Fruit fly (Drosophila melanogaster) whole organism, embryonic: ENCODE data around the gene Atf3.
A peak's percentile ranks its signal among the peaks of the same experiment; 100 is the strongest.

Experiments
- Antp ChIP-seq: fragments of 200-800 bp; sonication (Bioruptor generic); optimal IDR thresholded peaks from 3 replicates; lab custom pipeline; 2016; ENCODE audit warnings: missing biosample characterization, missing genetic modification characterization
- Atf3 ChIP-seq: fragments of 200-800 bp; sonication (Bioruptor generic); optimal IDR thresholded peaks from 3 replicates; lab custom pipeline; 2016; ENCODE audit warnings: missing biosample characterization, missing genetic modification characterization
- Bgb ChIP-seq: fragments of 200-800 bp; sonication (Bioruptor generic); IDR thresholded peaks from 2 replicates; pipeline ENCODE4 v1.3.6; 2022; ENCODE audit warnings: missing biosample characterization, missing genetic modification characterization; ENCODE audit not compliant: partially characterized antibody
- Blimp-1 ChIP-seq: fragments of 200-800 bp; sonication (Bioruptor generic); optimal IDR thresholded peaks from 3 replicates; lab custom pipeline; 2018; ENCODE audit warnings: missing biosample characterization, missing genetic modification characterization, mild to moderate bottlenecking, moderate library complexity, missing genetic modification reagents
- CG10147 ChIP-seq: fragments of 200-800 bp; sonication (Bioruptor generic); optimal IDR thresholded peaks from 2 replicates; lab custom pipeline; 2019; ENCODE audit warnings: missing biosample characterization, mild to moderate bottlenecking, missing genetic modification characterization, moderate library complexity
- CG12391 ChIP-seq: fragments of 200-800 bp; sonication (Bioruptor generic); optimal IDR thresholded peaks from 3 replicates; lab custom pipeline; 2018; ENCODE audit warnings: missing biosample characterization, mild to moderate bottlenecking, missing genetic modification characterization, moderate library complexity
- CG13775 ChIP-seq: fragments of 200-800 bp; sonication (Bioruptor generic); optimal IDR thresholded peaks from 3 replicates; lab custom pipeline; 2017; ENCODE audit warnings: missing biosample characterization, mild to moderate bottlenecking, missing genetic modification characterization
- CG14441 ChIP-seq: fragments of 200-800 bp; sonication (Bioruptor generic); IDR thresholded peaks from 2 replicates; pipeline ENCODE4 v1.3.6; 2022; ENCODE audit warnings: missing biosample characterization, missing genetic modification characterization
- CG1603 ChIP-seq: fragments of 200-800 bp; sonication (Bioruptor generic); optimal IDR thresholded peaks from 2 replicates; lab custom pipeline; 2019; ENCODE audit warnings: missing biosample characterization, mild to moderate bottlenecking, missing genetic modification characterization, moderate library complexity
- CG16863 ChIP-seq: fragments of 200-800 bp; sonication (Bioruptor generic); optimal IDR thresholded peaks from 3 replicates; lab custom pipeline; 2016; ENCODE audit warnings: missing biosample characterization, missing genetic modification characterization
- CG17385 ChIP-seq: fragments of 200-800 bp; sonication (Bioruptor generic); optimal IDR thresholded peaks from 3 replicates; lab custom pipeline; 2018; ENCODE audit warnings: missing biosample characterization, mild to moderate bottlenecking, missing genetic modification characterization
- CG2678 ChIP-seq: fragments of 200-800 bp; sonication (Bioruptor generic); optimal IDR thresholded peaks from 3 replicates; lab custom pipeline; 2019; ENCODE audit warnings: missing biosample characterization, mild to moderate bottlenecking, missing genetic modification characterization, moderate library complexity
- CG3726 ChIP-seq: fragments of 200-800 bp; sonication (Bioruptor generic); IDR thresholded peaks from 3 replicates; pipeline ENCODE4, ENCODE4 v1.3.6; 2022; ENCODE audit warnings: missing biosample characterization, missing genetic modification characterization
- CG4424 ChIP-seq: fragments of 200-800 bp; sonication (Bioruptor generic); optimal IDR thresholded peaks from 3 replicates; lab custom pipeline; 2016; ENCODE audit warnings: missing biosample characterization, missing genetic modification characterization
- CG6765 ChIP-seq: fragments of 200-800 bp; sonication (Bioruptor generic); optimal IDR thresholded peaks from 3 replicates; lab custom pipeline; 2017; ENCODE audit warnings: missing biosample characterization, mild to moderate bottlenecking, missing genetic modification characterization
- CG6813 ChIP-seq: fragments of 200-800 bp; sonication (Bioruptor generic); optimal IDR thresholded peaks from 2 replicates; lab custom pipeline; 2017; ENCODE audit warnings: missing biosample characterization, missing genetic modification characterization, mild to moderate bottlenecking, moderate library complexity, missing genetic modification reagents
- CG8924 ChIP-seq: fragments of 200-800 bp; optimal IDR thresholded peaks from 3 replicates; lab custom pipeline; 2019; ENCODE audit warnings: missing biosample characterization, mild to moderate bottlenecking, missing genetic modification characterization, moderate library complexity
- D19A ChIP-seq: fragments of 200-800 bp; optimal IDR thresholded peaks from 3 replicates; lab custom pipeline; 2019; ENCODE audit warnings: missing biosample characterization, mild to moderate bottlenecking, missing genetic modification characterization, moderate library complexity
- Ets65A ChIP-seq: fragments of 200-800 bp; sonication (Bioruptor generic); peaks from one replicate; lab custom pipeline; 2016; ENCODE audit warnings: missing biosample characterization, missing genetic modification characterization
- Gug ChIP-seq: fragments of 200-800 bp; sonication (Bioruptor generic); IDR thresholded peaks from 4 replicates; pipeline ENCODE4 v1.3.6; 2022; ENCODE audit warnings: missing biosample characterization, missing genetic modification characterization
- HLH54F ChIP-seq: fragments of 200-800 bp; sonication (Bioruptor generic); optimal IDR thresholded peaks from 3 replicates; lab custom pipeline; 2016; ENCODE audit warnings: missing biosample characterization, missing genetic modification characterization
- Med ChIP-seq: fragments of 200-800 bp; sonication (Bioruptor generic); peaks from one replicate; lab custom pipeline; 2016; ENCODE audit warnings: missing biosample characterization, missing genetic modification characterization, mild to moderate bottlenecking, inconsistent platforms, moderate library complexity
- Meics ChIP-seq: fragments of 200-800 bp; sonication (Bioruptor generic); optimal IDR thresholded peaks from 2 replicates; lab custom pipeline; 2017; ENCODE audit warnings: missing biosample characterization, mild to moderate bottlenecking, missing genetic modification characterization
- Pdp1 ChIP-seq, 2 experiments: fragments of 200-800 bp; sonication (Bioruptor generic); optimal IDR thresholded peaks; 3 replicates each; lab custom pipeline; 2016; ENCODE audit warnings: missing biosample characterization in 2 of 2, missing genetic modification characterization in 2 of 2, mild to moderate bottlenecking in 1 of 2, moderate library complexity in 1 of 2
- Sox102F ChIP-seq: fragments of 200-800 bp; sonication (Bioruptor generic); optimal IDR thresholded peaks from 2 replicates; lab custom pipeline; 2018; ENCODE audit warnings: missing biosample characterization, mild to moderate bottlenecking, missing genetic modification characterization, moderate library complexity
- Sry-β ChIP-seq: fragments of 200-800 bp; sonication (Bioruptor generic); optimal IDR thresholded peaks from 2 replicates; lab custom pipeline; 2018; ENCODE audit warnings: missing biosample characterization, mild to moderate bottlenecking, missing genetic modification characterization, moderate library complexity
- Xbp1 ChIP-seq: fragments of 200-800 bp; sonication (Bioruptor generic); optimal IDR thresholded peaks from 3 replicates; lab custom pipeline; 2016; ENCODE audit warnings: missing biosample characterization, mild to moderate bottlenecking, missing genetic modification characterization
- az2 ChIP-seq: fragments of 200-800 bp; sonication (Bioruptor generic); optimal IDR thresholded peaks from 3 replicates; lab custom pipeline; 2016; ENCODE audit warnings: missing biosample characterization, missing genetic modification characterization
- bsh ChIP-seq, 2 experiments: fragments of 200-800 bp; sonication (Bioruptor generic); optimal IDR thresholded peaks; 2 replicates each; lab custom pipeline; 2017 to 2018; ENCODE audit warnings: mild to moderate bottlenecking in 2 of 2, missing biosample characterization in 2 of 2, missing genetic modification characterization in 2 of 2, moderate library complexity in 1 of 2
- btn ChIP-seq: fragments of 200-800 bp; sonication (Bioruptor generic); optimal IDR thresholded peaks from 2 replicates; lab custom pipeline; 2016; ENCODE audit warnings: missing biosample characterization, missing genetic modification characterization
- chinmo ChIP-seq: fragments of 200-800 bp; sonication (Bioruptor generic); IDR thresholded peaks from 4 replicates; pipeline ENCODE4 v1.3.6; 2022; ENCODE audit warnings: missing biosample characterization, missing genetic modification characterization; ENCODE audit not compliant: partially characterized antibody
- dmrt11E ChIP-seq: fragments of 200-800 bp; sonication (Bioruptor generic); optimal IDR thresholded peaks from 3 replicates; lab custom pipeline; 2018; ENCODE audit warnings: missing biosample characterization, mild to moderate bottlenecking, missing genetic modification characterization, moderate library complexity
- dpn ChIP-seq, 2 experiments: fragments of 200-800 bp; sonication (Bioruptor generic); optimal IDR thresholded peaks; 3 replicates each; lab custom pipeline; 2016; ENCODE audit warnings: missing biosample characterization in 2 of 2, missing genetic modification characterization in 2 of 2
- gem ChIP-seq: fragments of 200-800 bp; sonication (Bioruptor generic); optimal IDR thresholded peaks from 2 replicates; lab custom pipeline; 2019; ENCODE audit warnings: missing biosample characterization, mild to moderate bottlenecking, missing genetic modification characterization, moderate library complexity
- grau ChIP-seq: fragments of 200-800 bp; optimal IDR thresholded peaks from 3 replicates; lab custom pipeline; 2019; ENCODE audit warnings: missing biosample characterization, mild to moderate bottlenecking, missing genetic modification characterization, moderate library complexity
- gt ChIP-seq: fragments of 200-800 bp; sonication (Bioruptor generic); IDR thresholded peaks from 2 replicates; pipeline ENCODE4 v1.3.6; 2022; ENCODE audit warnings: missing biosample characterization, missing genetic modification characterization
- hbn ChIP-seq: fragments of 200-800 bp; sonication (Bioruptor generic); IDR thresholded peaks from 2 replicates; pipeline ENCODE4 v1.3.6; 2022; ENCODE audit warnings: missing biosample characterization, missing genetic modification characterization; ENCODE audit not compliant: partially characterized antibody
- ind ChIP-seq: fragments of 200-800 bp; sonication (Bioruptor generic); optimal IDR thresholded peaks from 3 replicates; lab custom pipeline; 2016; ENCODE audit warnings: missing biosample characterization, missing genetic modification characterization
- lmd ChIP-seq: fragments of 200-800 bp; sonication (Bioruptor generic); IDR thresholded peaks from 2 replicates; pipeline ENCODE4 v1.3.6; 2022; ENCODE audit warnings: missing biosample characterization, missing genetic modification characterization
- nmo ChIP-seq: fragments of 200-800 bp; sonication (Bioruptor generic); optimal IDR thresholded peaks from 2 replicates; lab custom pipeline; 2018; ENCODE audit warnings: missing biosample characterization, mild to moderate bottlenecking, missing genetic modification characterization, moderate library complexity
- oc ChIP-seq: fragments of 200-800 bp; sonication (Bioruptor generic); optimal IDR thresholded peaks from 2 replicates; lab custom pipeline; 2018; ENCODE audit warnings: missing biosample characterization, mild to moderate bottlenecking, missing genetic modification characterization, moderate library complexity
- onecut ChIP-seq: fragments of 200-800 bp; sonication (Bioruptor generic); IDR thresholded peaks from 2 replicates; pipeline ENCODE4 v1.3.6; 2022; ENCODE audit warnings: missing biosample characterization, missing genetic modification characterization
- pho ChIP-seq: fragments of 200-800 bp; sonication (Bioruptor generic); optimal IDR thresholded peaks from 2 replicates; lab custom pipeline; 2016; ENCODE audit warnings: missing biosample characterization, missing genetic modification characterization
- phol ChIP-seq: fragments of 200-800 bp; sonication (Bioruptor generic); optimal IDR thresholded peaks from 3 replicates; lab custom pipeline; 2018; ENCODE audit warnings: missing biosample characterization, mild to moderate bottlenecking, missing genetic modification characterization, moderate library complexity
- prd ChIP-seq, 3 experiments: fragments of >200 bp in 2 of 3; fragments of 200-800 bp in 1 of 3; sonication (Bioruptor generic) in 1 of 3; optimal IDR thresholded peaks in 2 of 3; IDR thresholded peaks in 1 of 3; 2 replicates in 2 of 3; 3 replicates in 1 of 3; pipeline versions ENCODE4 v1.3.6 to Lab custom; 2017 to 2022; ENCODE audit warnings: missing biosample characterization in 1 of 3, missing genetic modification characterization in 1 of 3
- rib ChIP-seq: fragments of 200-800 bp; sonication (Bioruptor generic); IDR thresholded peaks from 2 replicates; pipeline ENCODE4 v1.3.6; 2022; ENCODE audit warnings: missing biosample characterization, missing genetic modification characterization
- salm ChIP-seq: fragments of 200-800 bp; sonication (Bioruptor generic); optimal IDR thresholded peaks from 2 replicates; lab custom pipeline; 2018; ENCODE audit warnings: missing biosample characterization, mild to moderate bottlenecking, missing genetic modification characterization
- stwl ChIP-seq: fragments of 200-800 bp; sonication (Bioruptor generic); optimal IDR thresholded peaks from 3 replicates; lab custom pipeline; 2018; ENCODE audit warnings: missing biosample characterization, mild to moderate bottlenecking, missing genetic modification characterization, moderate library complexity
- unpg ChIP-seq: fragments of 200-800 bp; sonication (Bioruptor generic); optimal IDR thresholded peaks from 3 replicates; lab custom pipeline; 2018; ENCODE audit warnings: missing biosample characterization, mild to moderate bottlenecking, missing genetic modification characterization, moderate library complexity

Gene Atf3

dm6 chrX:1256131-1256530 lies 19.0 kb downstream of the Atf3 start:
- TF ChIP-seq Antp (GFP tag; lab: Kevin White, UChicago) = no peak
- no peak for TF ChIP-seq Atf3
- no peak for TF ChIP-seq CG6765 (GFP tag; lab: Kevin White, UChicago)
- TF ChIP-seq rib (GFP tag; lab: Robert Waterston, UW) = no peak
- TF ChIP-seq az2 (GFP tag; lab: Kevin White, UChicago) = no peak
- TF ChIP-seq CG13775 (GFP tag; lab: Kevin White, UChicago) = no peak
- TF ChIP-seq CG2678 (tag; lab: Kevin White, UChicago) = peak; percentile 44
- peak; percentile 15 for TF ChIP-seq ind
- TF ChIP-seq CG6813 = no peak
- TF ChIP-seq unpg = peak; percentile 1
- TF ChIP-seq chinmo (GFP tag; lab: Robert Waterston, UW) = no peak
- TF ChIP-seq CG17385 (GFP tag; lab: Kevin White, UChicago) = no peak
- peak; percentile 8 for TF ChIP-seq Xbp1
- TF ChIP-seq Meics (GFP tag; lab: Kevin White, UChicago) = peak; percentile 7
- no peak for TF ChIP-seq prd (optimal IDR thresholded peaks at IDR 0.05; lab: Kevin White, UChicago)
- TF ChIP-seq prd (GFP tag; IDR thresholded peaks at IDR 0.05; lab: Robert Waterston, UW) = 0 out of 3 replicates have a peak, but pooled peaks have one; percentile 4
- no peak for TF ChIP-seq dmrt11E
- no peak for TF ChIP-seq CG3726 (GFP tag; lab: Robert Waterston, UW)
- TF ChIP-seq HLH54F (GFP tag; lab: Kevin White, UChicago) = no peak
- TF ChIP-seq bsh (GFP tag; optimal IDR thresholded peaks at IDR 0.05; lab: Kevin White, UChicago) = peak in 1 of 2 experiments; percentile 2
- TF ChIP-seq CG4424 (GFP tag; lab: Kevin White, UChicago) = no peak
- TF ChIP-seq Sry-β = no peak
- TF ChIP-seq CG8924 (tag; lab: Kevin White, UChicago) = peak; percentile 2
- TF ChIP-seq Med (GFP tag; lab: Kevin White, UChicago) = peak; percentile 76
- TF ChIP-seq CG1603 (tag; lab: Kevin White, UChicago) = peak; percentile 21
- TF ChIP-seq gem = peak; percentile 41
- TF ChIP-seq CG10147 = no peak
- no peak for TF ChIP-seq dpn (GFP tag; optimal IDR thresholded peaks at IDR 0.05; lab: Kevin White, UChicago)
- no peak for TF ChIP-seq onecut (GFP tag; lab: Robert Waterston, UW)
- TF ChIP-seq Pdp1 (GFP tag; optimal IDR thresholded peaks at IDR 0.05; lab: Kevin White, UChicago) = peak in 1 of 2 experiments; percentile 14
- no peak for TF ChIP-seq stwl (tag; lab: Kevin White, UChicago)
- no peak for TF ChIP-seq Gug (GFP tag; lab: Robert Waterston, UW)
- TF ChIP-seq phol (tag; lab: Kevin White, UChicago) = peak; percentile 30
- TF ChIP-seq CG14441 = no peak
- peak; percentile 11 for TF ChIP-seq nmo
- no peak for TF ChIP-seq oc (tag; lab: Kevin White, UChicago)
- TF ChIP-seq gt (GFP tag; lab: Robert Waterston, UW) = no peak
- no peak for TF ChIP-seq pho (GFP tag; lab: Kevin White, UChicago)
- peak; percentile 8 for TF ChIP-seq CG12391 (tag; lab: Kevin White, UChicago)
- peak; percentile 79 for TF ChIP-seq Ets65A (GFP tag; lab: Kevin White, UChicago)
- no peak for TF ChIP-seq salm (tag; lab: Kevin White, UChicago)
- no peak for TF ChIP-seq Bgb (GFP tag; lab: Robert Waterston, UW)
- peak; percentile 3 for TF ChIP-seq Blimp-1 (GFP tag; lab: Kevin White, UChicago)
- no peak for TF ChIP-seq hbn (GFP tag; lab: Robert Waterston, UW)
- peak; percentile 29 for TF ChIP-seq grau (tag; lab: Kevin White, UChicago)
- TF ChIP-seq CG16863 (GFP tag; lab: Kevin White, UChicago) = no peak
- no peak for TF ChIP-seq btn (GFP tag; lab: Kevin White, UChicago)
- TF ChIP-seq D19A (tag; lab: Kevin White, UChicago) = peak; percentile 89
- peak; percentile 35 for TF ChIP-seq Sox102F
- TF ChIP-seq lmd (GFP tag; lab: Robert Waterston, UW) = peak; percentile 35; the same call in 1 of the 2 replicates
